Worm (Caenorhabditis elegans): ENCODE measurements around the gene fli-1.

DNA sequence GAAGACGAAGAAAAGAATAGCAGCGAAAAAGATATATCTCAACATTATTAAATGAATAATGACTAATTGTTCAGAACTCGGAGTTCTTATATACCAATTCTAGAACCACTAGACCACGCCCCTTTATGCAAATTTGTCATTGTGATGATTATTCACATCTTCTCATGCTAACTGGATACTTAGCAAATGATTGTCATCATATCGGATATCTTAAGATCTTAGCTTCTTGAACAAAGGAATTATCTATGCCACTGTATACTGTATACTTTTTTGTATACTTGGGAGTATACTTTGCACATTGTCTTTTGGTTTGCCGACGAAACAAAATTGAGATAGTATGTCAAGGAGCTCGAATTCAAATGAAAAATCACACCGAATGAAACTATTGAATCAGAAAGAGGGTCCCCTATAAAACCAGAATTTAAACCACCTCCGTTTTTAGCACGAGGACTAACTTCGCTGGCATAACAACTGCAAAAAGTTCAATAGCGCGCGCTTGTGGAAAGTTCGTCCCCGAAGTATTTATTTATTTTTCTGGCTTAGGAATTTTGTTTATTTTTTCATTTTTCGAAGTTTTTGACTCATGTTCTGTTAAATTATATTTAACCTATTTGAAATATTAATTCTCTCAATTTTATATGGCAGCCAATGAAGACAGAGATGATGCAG is 16.9 kb upstream of the fli-1 start, which contains the start of the genes sdz-1 and vps-33.1:
- TF ChIP-seq T22C8.4 (GFP tag; IDR thresholded peaks at IDR 0.05), result no peak
- TF ChIP-seq cog-1 (tag; optimal IDR thresholded peaks at IDR 0.05), result no peak
- TF ChIP-seq flt-1 (GFP tag; IDR thresholded peaks at IDR 0.05), result no peak
- TF ChIP-seq ref-1 (GFP tag; conservative IDR thresholded peaks at IDR 0.05), result no peak
- TF ChIP-seq tab-1 (GFP tag; IDR thresholded peaks at IDR 0.05), result no peak
- no peak for TF ChIP-seq med-1 (GFP tag; optimal IDR thresholded peaks at IDR 0.05; ENCODE audit: insufficient read depth)
- no peak for TF ChIP-seq ztf-29 (GFP tag; IDR thresholded peaks at IDR 0.05)
- TF ChIP-seq ztf-23 (GFP tag; IDR thresholded peaks at IDR 0.05), result no peak
